Worm (Caenorhabditis elegans) whole organism, mixed stage, embryonic: ENCODE results near the gene ZK1240.11.

Source experiments
- M03D4.4 ChIP-seq: sonication (generic microtip); optimal IDR thresholded peaks from 2 replicates; lab custom pipeline; 2017; ENCODE audit warnings: mild to moderate bottlenecking, missing genetic modification characterization, missing compliant biosample characterization
- bed-3 ChIP-seq: fragments of 200-800 bp; sonication (Bioruptor generic); optimal IDR thresholded peaks from 3 replicates; lab custom pipeline; 2018; ENCODE audit warnings: mild to moderate bottlenecking, missing genetic modification characterization, moderate library complexity, missing compliant biosample characterization
- blmp-1 ChIP-seq: fragments of 150-350 bp; optimal IDR thresholded peaks from 2 replicates; lab custom pipeline; 2014; ENCODE audit warnings: missing biosample characterization, missing genetic modification characterization
- ceh-39 ChIP-seq: fragments of 150-350 bp; optimal IDR thresholded peaks from 2 replicates; lab custom pipeline; 2014; ENCODE audit warnings: missing biosample characterization, missing genetic modification characterization
- ceh-43 ChIP-seq: fragments of 200-800 bp; sonication (Bioruptor generic); optimal IDR thresholded peaks from 2 replicates; lab custom pipeline; 2018; ENCODE audit warnings: mild to moderate bottlenecking, missing genetic modification characterization, moderate library complexity, missing compliant biosample characterization
- ceh-83 ChIP-seq: fragments of 200-800 bp; sonication (Bioruptor generic); optimal IDR thresholded peaks from 2 replicates; lab custom pipeline; 2018; ENCODE audit warnings: mild to moderate bottlenecking, missing genetic modification characterization, missing compliant biosample characterization
- ces-1 ChIP-seq: fragments of 150-350 bp; optimal IDR thresholded peaks from 2 replicates; lab custom pipeline; 2014; ENCODE audit warnings: missing biosample characterization, missing genetic modification reagents, missing genetic modification characterization
- cnd-1 ChIP-seq: fragments of 200-800 bp; sonication (Bioruptor generic); optimal IDR thresholded peaks from 2 replicates; lab custom pipeline; 2018; ENCODE audit warnings: mild to moderate bottlenecking, missing genetic modification characterization, missing compliant biosample characterization
- drap-1 ChIP-seq: fragments of 200-800 bp; sonication (Bioruptor generic); optimal IDR thresholded peaks from 3 replicates; lab custom pipeline; 2018; ENCODE audit warnings: mild to moderate bottlenecking, missing genetic modification characterization, missing compliant biosample characterization
- elt-1 ChIP-seq: sonication (generic microtip); optimal IDR thresholded peaks from 2 replicates; lab custom pipeline; 2017; ENCODE audit warnings: missing genetic modification characterization, mild to moderate bottlenecking, missing compliant biosample characterization, antibody characterized with exemption, moderate library complexity, borderline replicate concordance; ENCODE audit not compliant: insufficient read depth
- elt-3 ChIP-seq: fragments of 150-350 bp; optimal IDR thresholded peaks from 2 replicates; lab custom pipeline; 2014; ENCODE audit warnings: missing biosample characterization, missing genetic modification characterization
- flh-1 ChIP-seq: fragments of 200-800 bp; sonication (Bioruptor generic); optimal IDR thresholded peaks from 2 replicates; lab custom pipeline; 2018; ENCODE audit warnings: mild to moderate bottlenecking, missing genetic modification characterization, moderate library complexity, missing compliant biosample characterization
- ham-2 ChIP-seq: fragments of 200-800 bp; sonication (Bioruptor generic); optimal IDR thresholded peaks from 2 replicates; lab custom pipeline; 2018; ENCODE audit warnings: mild to moderate bottlenecking, missing genetic modification characterization, missing compliant biosample characterization
- hlh-1 ChIP-seq: fragments of 150-350 bp; optimal IDR thresholded peaks from 2 replicates; lab custom pipeline; 2014; ENCODE audit warnings: missing biosample characterization, missing genetic modification reagents, missing genetic modification characterization
- lin-13 ChIP-seq: fragments of 150-350 bp; optimal IDR thresholded peaks from 2 replicates; lab custom pipeline; 2014; ENCODE audit warnings: missing biosample characterization, missing genetic modification characterization
- lin-32 ChIP-seq: fragments of 200-800 bp; sonication (Bioruptor generic); optimal IDR thresholded peaks from 2 replicates; lab custom pipeline; 2018; ENCODE audit warnings: mild to moderate bottlenecking, missing genetic modification characterization, missing compliant biosample characterization
- mab-5 ChIP-seq: fragments of 150-350 bp; optimal IDR thresholded peaks from 2 replicates; lab custom pipeline; 2014; ENCODE audit warnings: missing biosample characterization, missing genetic modification characterization
- mep-1 ChIP-seq: fragments of 150-350 bp; optimal IDR thresholded peaks from 2 replicates; lab custom pipeline; 2017; ENCODE audit warnings: missing biosample characterization, missing genetic modification reagents, missing genetic modification characterization, inconsistent platforms
- mls-2 ChIP-seq: sonication (generic microtip); optimal IDR thresholded peaks from 2 replicates; lab custom pipeline; 2016; ENCODE audit warnings: mild to moderate bottlenecking, missing genetic modification characterization, moderate library complexity, missing compliant biosample characterization
- nhr-12 ChIP-seq: fragments of 150-350 bp; optimal IDR thresholded peaks from 2 replicates; lab custom pipeline; 2014; ENCODE audit warnings: missing biosample characterization, missing genetic modification characterization
- nhr-2 ChIP-seq: fragments of 150-350 bp; optimal IDR thresholded peaks from 2 replicates; lab custom pipeline; 2014; ENCODE audit warnings: missing biosample characterization, missing genetic modification characterization
- nhr-237 ChIP-seq: fragments of 150-350 bp; optimal IDR thresholded peaks from 2 replicates; lab custom pipeline; 2014; ENCODE audit warnings: missing biosample characterization, missing genetic modification characterization
- nhr-28 ChIP-seq: fragments of 150-350 bp; optimal IDR thresholded peaks from 2 replicates; lab custom pipeline; 2014; ENCODE audit warnings: missing biosample characterization, missing genetic modification characterization
- nhr-76 ChIP-seq: sonication (generic microtip); optimal IDR thresholded peaks from 2 replicates; lab custom pipeline; 2017; ENCODE audit warnings: missing biosample characterization, missing genetic modification characterization
- pha-4 ChIP-seq: fragments of 150-350 bp; optimal IDR thresholded peaks from 2 replicates; lab custom pipeline; 2018; ENCODE audit warnings: missing biosample characterization, missing genetic modification reagents, missing genetic modification characterization
- sem-2 ChIP-seq: fragments of 200-800 bp; sonication (Bioruptor generic); optimal IDR thresholded peaks from 2 replicates; lab custom pipeline; 2018; ENCODE audit warnings: mild to moderate bottlenecking, missing genetic modification characterization, missing compliant biosample characterization
- snpc-4 ChIP-seq: fragments of 150-350 bp; optimal IDR thresholded peaks from 2 replicates; lab custom pipeline; 2014; ENCODE audit warnings: missing biosample characterization, missing genetic modification characterization
- sptf-1 ChIP-seq: sonication (generic microtip); optimal IDR thresholded peaks from 2 replicates; lab custom pipeline; 2017; ENCODE audit warnings: mild to moderate bottlenecking, missing genetic modification characterization, moderate library complexity, missing compliant biosample characterization
- unc-120 ChIP-seq: sonication (generic microtip); optimal IDR thresholded peaks from 2 replicates; lab custom pipeline; 2017; ENCODE audit warnings: missing genetic modification characterization, missing compliant biosample characterization; ENCODE audit not compliant: poor library complexity, severe bottlenecking
- unc-39 ChIP-seq: fragments of 150-350 bp; optimal IDR thresholded peaks from 2 replicates; lab custom pipeline; 2014; ENCODE audit warnings: missing biosample characterization, missing genetic modification characterization
- unc-62 ChIP-seq: fragments of 150-350 bp; optimal IDR thresholded peaks from 2 replicates; lab custom pipeline; 2014; ENCODE audit warnings: missing biosample characterization, missing genetic modification reagents, missing genetic modification characterization
- zip-8 ChIP-seq: fragments of 150-350 bp; optimal IDR thresholded peaks from 2 replicates; lab custom pipeline; 2014; ENCODE audit warnings: missing biosample characterization, missing genetic modification characterization

ZK1240.11 gene

DNA sequence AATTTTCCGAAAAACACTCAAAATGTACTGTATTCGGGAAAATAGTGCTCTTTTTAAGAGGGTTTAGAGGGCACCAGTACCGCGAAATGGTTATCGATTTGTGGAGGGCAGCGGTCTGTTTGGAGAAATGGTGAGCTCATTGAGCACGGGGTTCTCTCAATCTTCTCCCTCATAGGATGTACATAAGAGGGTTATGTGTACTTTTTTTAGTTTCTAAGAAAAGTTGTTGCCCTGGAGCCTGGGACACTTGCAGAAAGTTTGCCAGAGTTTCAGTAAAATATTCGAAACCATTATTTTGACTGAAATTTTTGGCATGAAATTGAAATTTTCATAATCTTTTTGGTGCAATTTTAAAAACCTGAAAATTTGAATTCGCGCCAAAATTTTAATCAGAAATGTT, 27.5 kb downstream of the ZK1240.11 start, which contains the start of gene F43C11.10:
Gene F43C11.10, minus strand, starts transcription at position 101 of the 400 bp plus-strand sequence.
- TF ChIP-seq ceh-43 (GFP tag; lab: Kevin White, UChicago) (no peak), cnd-1 (tag; lab: Kevin White, UChicago) (no peak), nhr-2 (no peak)

DNA sequence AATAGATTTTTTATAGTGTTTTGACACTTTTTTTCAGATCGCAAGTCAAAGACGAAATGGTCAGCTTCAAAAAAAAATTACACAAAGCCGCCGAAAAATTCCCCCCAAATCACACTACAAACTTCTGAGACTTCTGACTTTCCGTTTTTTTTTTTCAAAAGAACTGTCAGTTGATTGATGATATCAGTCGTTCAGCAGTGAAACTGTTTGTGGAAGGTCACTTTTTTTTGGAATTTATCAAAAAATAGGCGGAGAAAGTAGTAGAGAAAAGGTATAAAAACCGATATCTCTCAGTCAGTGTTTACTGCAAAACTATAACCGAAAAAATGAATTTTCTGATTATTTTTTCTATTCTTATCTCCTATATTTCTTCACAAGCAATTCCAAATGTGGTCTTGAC, 28.0 kb downstream of the ZK1240.11 start, which contains the start of gene F43C11.3:
Gene F43C11.3, plus strand, starts transcription at position 301 of the 400 bp plus-strand sequence.
- TF ChIP-seq lin-13 (tag; lab: Kevin White, UChicago) (no peak), M03D4.4 (tag; lab: Kevin White, UChicago) (no peak), unc-120 (tag; lab: Kevin White, UChicago) (no peak), unc-62 (GFP tag; lab: Kevin White, UChicago) (no peak), sem-2 (GFP tag; lab: Kevin White, UChicago) (no peak), ces-1 (no peak), elt-3 (no peak), lin-32 (GFP tag; lab: Kevin White, UChicago) (no peak)

DNA sequence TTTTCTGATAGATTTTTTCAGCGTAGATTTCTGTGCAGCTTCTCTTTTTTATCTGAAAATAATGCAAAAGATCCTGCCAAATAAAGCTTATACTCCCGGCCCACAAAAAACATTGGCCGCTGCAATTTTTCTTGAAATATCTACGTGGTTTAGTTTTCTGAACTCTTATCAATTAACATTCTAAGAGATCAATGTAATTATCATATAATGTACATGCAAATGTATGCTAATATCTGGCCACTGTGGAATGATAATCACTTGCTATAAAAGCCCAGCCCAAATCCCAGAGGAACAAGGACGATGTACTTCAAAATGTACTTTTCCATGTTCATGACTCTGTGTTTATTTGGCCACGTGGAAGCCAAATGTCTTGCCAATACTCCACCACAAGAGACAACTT, 29.4 kb downstream of the ZK1240.11 start, which contains the start of gene F43C11.2:
Gene F43C11.2, plus strand, starts transcription at position 301 of the 400 bp plus-strand sequence.
- TF ChIP-seq zip-8 (tag; lab: Kevin White, UChicago) (no peak), elt-3 (no peak), nhr-28 (no peak), ceh-43 (GFP tag; lab: Kevin White, UChicago) (no peak), mls-2 (tag; lab: Kevin White, UChicago) (no peak), ceh-83 (GFP tag; lab: Kevin White, UChicago) (no peak), nhr-237 (tag; lab: Kevin White, UChicago) (no peak), blmp-1 (tag; lab: Kevin White, UChicago) (no peak), lin-13 (tag; lab: Kevin White, UChicago) (no peak)

DNA sequence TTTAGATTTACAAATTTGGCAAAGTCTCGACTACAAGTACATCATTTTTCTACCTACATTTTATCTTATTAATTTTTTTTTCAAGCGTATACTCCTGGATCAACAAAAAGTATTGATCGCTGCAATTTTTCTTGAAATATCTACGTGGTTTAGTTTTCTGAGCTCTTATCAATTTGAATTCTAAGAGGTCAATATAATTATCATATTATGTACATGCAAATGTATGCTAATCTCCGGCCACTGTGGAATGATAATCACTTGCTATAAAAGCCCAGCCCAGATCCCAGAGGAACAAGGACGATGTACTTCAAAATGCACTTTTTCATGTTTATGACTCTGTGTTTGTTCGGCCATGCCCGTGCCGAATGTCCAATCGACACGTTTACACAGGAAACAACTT, 31.7 kb downstream of the ZK1240.11 start, which contains the start of gene F43C11.1:
Gene F43C11.1, plus strand, starts transcription at position 301 of the 400 bp plus-strand sequence.
- TF ChIP-seq ceh-83 (GFP tag; lab: Kevin White, UChicago) (no peak), nhr-76 (no peak), blmp-1 (tag; lab: Kevin White, UChicago) (no peak), hlh-1 (tag; lab: Kevin White, UChicago) (no peak)

DNA sequence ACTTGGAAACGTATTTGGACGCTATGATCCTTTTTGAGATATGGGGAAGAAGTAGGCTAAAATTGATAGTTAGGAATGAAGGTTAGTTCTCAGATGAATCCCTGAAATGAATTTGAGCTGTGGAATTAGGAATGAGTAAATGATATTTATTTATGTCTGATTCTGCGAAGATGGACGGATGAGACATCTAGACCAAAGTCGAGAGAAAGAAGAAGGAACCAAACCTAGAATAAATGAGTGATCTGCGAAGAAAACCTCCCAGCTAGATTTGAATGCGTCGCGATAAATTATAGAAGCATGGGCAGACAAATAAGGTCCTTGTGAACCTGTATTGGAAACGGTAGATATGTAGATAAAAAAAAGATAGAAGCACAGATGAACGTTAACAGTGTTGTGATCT, 34.9 kb downstream of the ZK1240.11 start, which contains the start of gene F43C11.16:
Gene F43C11.16, minus strand, starts transcription at position 101 of the 400 bp plus-strand sequence.
- TF ChIP-seq pha-4 (tag; lab: Kevin White, UChicago) (no peak), ces-1 (no peak), ceh-43 (GFP tag; lab: Kevin White, UChicago) (no peak), bed-3 (GFP tag; lab: Kevin White, UChicago) (no peak), unc-39 (tag; lab: Kevin White, UChicago) (no peak), nhr-12 (no peak), ceh-39 (no peak), snpc-4 (no peak), elt-1 (tag; lab: Kevin White, UChicago) (no peak), M03D4.4 (tag; lab: Kevin White, UChicago) (no peak), unc-120 (tag; lab: Kevin White, UChicago) (no peak), drap-1 (GFP tag; lab: Kevin White, UChicago) (no peak), zip-8 (tag; lab: Kevin White, UChicago) (no peak), blmp-1 (tag; lab: Kevin White, UChicago) (no peak), ham-2 (GFP tag; lab: Kevin White, UChicago) (no peak), cnd-1 (tag; lab: Kevin White, UChicago) (no peak), sptf-1 (tag; lab: Kevin White, UChicago) (no peak), unc-62 (GFP tag; lab: Kevin White, UChicago) (no peak), mab-5 (no peak)
- TF ChIP-seq, all 35 proteins: peak for 0

DNA sequence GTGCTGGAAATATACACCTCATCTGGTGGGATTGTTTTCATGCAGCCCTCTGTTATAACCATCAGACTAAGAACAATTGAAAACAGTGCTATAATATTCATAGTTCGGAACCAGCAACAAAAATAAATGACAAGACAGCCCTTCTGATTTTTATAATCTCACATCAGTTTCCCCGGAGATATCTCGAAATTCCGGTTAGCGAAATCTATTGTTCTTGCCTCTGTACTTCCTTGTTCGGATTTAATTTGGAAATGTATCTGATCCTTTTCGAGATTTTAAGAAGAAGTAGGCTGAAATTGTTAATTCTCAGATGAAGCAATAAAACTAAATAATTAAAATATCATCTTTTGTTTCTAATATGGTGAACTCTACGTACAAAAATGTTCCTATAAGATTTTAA, 38.6 kb downstream of the ZK1240.11 start, which contains the start of gene F43C11.11:
Gene F43C11.11, minus strand, starts transcription at position 101 of the 400 bp plus-strand sequence.
- TF ChIP-seq flh-1 (no peak), mep-1 (tag; lab: Kevin White, UChicago) (no peak), drap-1 (GFP tag; lab: Kevin White, UChicago) (no peak), elt-1 (tag; lab: Kevin White, UChicago) (no peak), unc-39 (tag; lab: Kevin White, UChicago) (no peak), hlh-1 (tag; lab: Kevin White, UChicago) (no peak), cnd-1 (tag; lab: Kevin White, UChicago) (no peak), ces-1 (no peak), zip-8 (tag; lab: Kevin White, UChicago) (no peak), lin-13 (tag; lab: Kevin White, UChicago) (no peak)
- TF ChIP-seq, all 35 proteins: peak for 0
